Worm (Caenorhabditis elegans) whole organism, early embryonic: ENCODE results near the gene Y54G2A.32.

Experiments
- B0310.2 ChIP-seq: sonication (generic microtip); optimal IDR thresholded peaks from 2 replicates; lab custom pipeline; 2016; ENCODE audit warnings: mild to moderate bottlenecking, missing genetic modification characterization, missing compliant biosample characterization
- F13C5.2 ChIP-seq: sonication (generic microtip); optimal IDR thresholded peaks from 2 replicates; lab custom pipeline; 2017; ENCODE audit warnings: mild to moderate bottlenecking, missing genetic modification characterization, inconsistent platforms, missing compliant biosample characterization
- aly-1 ChIP-seq: sonication (generic microtip); optimal IDR thresholded peaks from 2 replicates; lab custom pipeline; 2016; ENCODE audit warnings: missing genetic modification characterization, missing compliant biosample characterization
- ama-1 ChIP-seq: fragments of 150-350 bp; optimal IDR thresholded peaks from 2 replicates; lab custom pipeline; 2014
- ceh-36 ChIP-seq: sonication (generic microtip); optimal IDR thresholded peaks from 2 replicates; lab custom pipeline; 2016; ENCODE audit warnings: missing genetic modification characterization, inconsistent platforms, missing compliant biosample characterization
- ets-7 ChIP-seq: sonication (generic microtip); optimal IDR thresholded peaks from 2 replicates; lab custom pipeline; 2016; ENCODE audit warnings: missing genotype, missing genetic modification characterization, missing compliant biosample characterization
- flt-1 ChIP-seq: fragments of 200-800 bp; sonication (Bioruptor generic); IDR thresholded peaks from 2 replicates; pipeline ENCODE4 v1.3.6; 2022; ENCODE audit warnings: missing genetic modification characterization, missing compliant biosample characterization
- hmg-4 ChIP-seq: fragments of 200-800 bp; sonication (Bioruptor generic); optimal IDR thresholded peaks from 2 replicates; lab custom pipeline; 2018; ENCODE audit warnings: mild to moderate bottlenecking, missing genetic modification characterization, missing compliant biosample characterization
- hnd-1 ChIP-seq: sonication (generic microtip); optimal IDR thresholded peaks from 2 replicates; lab custom pipeline; 2016; ENCODE audit warnings: missing genetic modification characterization, missing compliant biosample characterization
- pes-1 ChIP-seq: fragments of 200-800 bp; sonication (Bioruptor generic); IDR thresholded peaks from 2 replicates; pipeline ENCODE4 v1.3.6; 2022; ENCODE audit warnings: missing genetic modification reagents, missing genetic modification characterization, missing compliant biosample characterization
- tbx-11 ChIP-seq: fragments of 200-800 bp; sonication (Bioruptor generic); IDR thresholded peaks from 2 replicates; pipeline ENCODE4 v1.3.6; 2022; ENCODE audit warnings: missing genetic modification characterization, missing compliant biosample characterization
- tbx-37 ChIP-seq: fragments of 200-800 bp; sonication (Bioruptor generic); conservative IDR thresholded peaks from 2 replicates; pipeline ENCODE4 v1.3.6; 2022; ENCODE audit warnings: missing genetic modification reagents, missing genetic modification characterization, missing compliant biosample characterization
- tra-4 ChIP-seq: sonication (generic microtip); optimal IDR thresholded peaks from 2 replicates; lab custom pipeline; 2017; ENCODE audit warnings: missing genetic modification characterization, missing compliant biosample characterization

ce11 chrIV:2849269-2849668 lies 45.5 kb downstream of the Y54G2A.32 start:
- TF ChIP-seq tra-4 (tag; lab: Kevin White, UChicago) (no peak), F13C5.2 (no peak), B0310.2 (no peak), ama-1 (lab: Kevin White, UChicago) (no peak), ceh-36 (no peak), ets-7 (tag; lab: Kevin White, UChicago) (no peak), flt-1 (GFP tag; lab: Robert Waterston, UW) (no peak), tbx-37 (GFP tag; lab: Robert Waterston, UW) (no peak), hnd-1 (tag; lab: Kevin White, UChicago) (no peak), aly-1 (no peak), hmg-4 (no peak), tbx-11 (GFP tag; lab: Robert Waterston, UW) (no peak), pes-1 (no peak)
